Worm (Caenorhabditis elegans) whole organism, late embryonic: Measurements from ENCODE around the gene unc-70.

Experiments
- C38D4.7 ChIP-seq: fragments of 200-800 bp; sonication (Bioruptor generic); optimal IDR thresholded peaks from 2 replicates; lab custom pipeline; 2018; ENCODE audit warnings: mild to moderate bottlenecking, missing genetic modification characterization, moderate library complexity, missing compliant biosample characterization
- T23F11.4 ChIP-seq: fragments of 200-800 bp; sonication (Bioruptor generic); optimal IDR thresholded peaks from 2 replicates; lab custom pipeline; 2018; ENCODE audit warnings: mild to moderate bottlenecking, missing genetic modification characterization, missing compliant biosample characterization
- Y22D7AL.16 ChIP-seq: sonication (generic microtip); optimal IDR thresholded peaks from 2 replicates; lab custom pipeline; 2016; ENCODE audit warnings: missing genetic modification characterization, missing compliant biosample characterization
- ceh-14 ChIP-seq: sonication (generic microtip); optimal IDR thresholded peaks from 2 replicates; lab custom pipeline; 2016; ENCODE audit warnings: missing genotype, missing genetic modification characterization, missing compliant biosample characterization
- ceh-22 ChIP-seq: sonication (generic microtip); optimal IDR thresholded peaks from 2 replicates; lab custom pipeline; 2017; ENCODE audit warnings: missing biosample characterization, missing genetic modification characterization
- ceh-24 ChIP-seq: sonication (generic microtip); optimal IDR thresholded peaks from 2 replicates; lab custom pipeline; 2016; ENCODE audit warnings: mild to moderate bottlenecking, missing genetic modification characterization, missing compliant biosample characterization
- ceh-30 ChIP-seq: fragments of 150-350 bp; optimal IDR thresholded peaks from 2 replicates; lab custom pipeline; 2014; ENCODE audit warnings: missing biosample characterization, missing genetic modification characterization
- ceh-31 ChIP-seq: sonication (generic microtip); optimal IDR thresholded peaks from 2 replicates; lab custom pipeline; 2016; ENCODE audit warnings: missing genetic modification characterization, missing compliant biosample characterization
- ceh-45 ChIP-seq: fragments of 200-800 bp; sonication (Bioruptor generic); IDR thresholded peaks from 2 replicates; pipeline ENCODE4 v1.3.6; 2022; ENCODE audit warnings: missing genetic modification reagents, missing genetic modification characterization, missing compliant biosample characterization
- ceh-9 ChIP-seq: sonication (generic microtip); optimal IDR thresholded peaks from 2 replicates; lab custom pipeline; 2016; ENCODE audit warnings: mild to moderate bottlenecking, missing genetic modification characterization, inconsistent platforms, missing compliant biosample characterization
- che-1 ChIP-seq: sonication (generic microtip); optimal IDR thresholded peaks from 2 replicates; lab custom pipeline; 2016; ENCODE audit warnings: mild to moderate bottlenecking, missing genetic modification characterization, missing compliant biosample characterization
- dmd-4 ChIP-seq: sonication (generic microtip); optimal IDR thresholded peaks from 2 replicates; lab custom pipeline; 2016; ENCODE audit warnings: borderline replicate concordance, missing genetic modification characterization, missing compliant biosample characterization
- elt-2 ChIP-seq: sonication (generic microtip); optimal IDR thresholded peaks from 2 replicates; lab custom pipeline; 2016; ENCODE audit warnings: missing genetic modification reagents, missing genetic modification characterization, missing compliant biosample characterization
- elt-4 ChIP-seq: sonication (generic microtip); optimal IDR thresholded peaks from 2 replicates; lab custom pipeline; 2016; ENCODE audit warnings: missing genetic modification characterization, missing compliant biosample characterization
- ets-4 ChIP-seq: sonication (generic microtip); optimal IDR thresholded peaks from 2 replicates; lab custom pipeline; 2016; ENCODE audit warnings: missing genetic modification characterization, missing compliant biosample characterization
- eyg-1 ChIP-seq: sonication (generic microtip); optimal IDR thresholded peaks from 2 replicates; lab custom pipeline; 2016; ENCODE audit warnings: missing genotype, missing genetic modification characterization, missing compliant biosample characterization
- fkh-6 ChIP-seq: sonication (generic microtip); optimal IDR thresholded peaks from 2 replicates; lab custom pipeline; 2016; ENCODE audit warnings: missing genetic modification characterization, missing compliant biosample characterization
- hlh-13 ChIP-seq: fragments of 200-800 bp; sonication (Bioruptor generic); optimal IDR thresholded peaks from 2 replicates; lab custom pipeline; 2018; ENCODE audit warnings: mild to moderate bottlenecking, missing genetic modification characterization, missing compliant biosample characterization
- hlh-30 ChIP-seq: sonication (generic microtip); optimal IDR thresholded peaks from 2 replicates; lab custom pipeline; 2017; ENCODE audit warnings: antibody characterized with exemption, missing genetic modification characterization, missing compliant biosample characterization; ENCODE audit not compliant: insufficient read depth
- hlh-8 ChIP-seq: sonication (generic microtip); optimal IDR thresholded peaks from 2 replicates; lab custom pipeline; 2016; ENCODE audit warnings: missing genotype, missing genetic modification characterization, missing compliant biosample characterization
- lim-6 ChIP-seq: sonication (generic microtip); optimal IDR thresholded peaks from 2 replicates; lab custom pipeline; 2016; ENCODE audit warnings: missing genetic modification characterization, missing compliant biosample characterization
- nhr-11 ChIP-seq: fragments of 150-350 bp; optimal IDR thresholded peaks from 2 replicates; lab custom pipeline; 2014; ENCODE audit warnings: missing biosample characterization, missing genetic modification characterization
- nhr-232 ChIP-seq: sonication (generic microtip); optimal IDR thresholded peaks from 2 replicates; lab custom pipeline; 2016; ENCODE audit warnings: missing genetic modification characterization, missing compliant biosample characterization
- odd-2 ChIP-seq: sonication (generic microtip); optimal IDR thresholded peaks from 2 replicates; lab custom pipeline; 2017; ENCODE audit warnings: antibody characterized with exemption, mild to moderate bottlenecking, missing genetic modification characterization, missing compliant biosample characterization
- pag-3 ChIP-seq: sonication (generic microtip); optimal IDR thresholded peaks from 2 replicates; lab custom pipeline; 2016; ENCODE audit warnings: missing compliant biosample characterization, missing genetic modification characterization, borderline replicate concordance
- pax-1 ChIP-seq: fragments of 150-350 bp; optimal IDR thresholded peaks from 2 replicates; lab custom pipeline; 2014; ENCODE audit warnings: missing biosample characterization, missing genetic modification characterization
- pha-2 ChIP-seq: sonication (generic microtip); optimal IDR thresholded peaks from 2 replicates; lab custom pipeline; 2017; ENCODE audit warnings: mild to moderate bottlenecking, missing genetic modification characterization, missing compliant biosample characterization
- pha-4 ChIP-seq: fragments of 150-350 bp; optimal IDR thresholded peaks from 2 replicates; lab custom pipeline; 2018; ENCODE audit warnings: missing biosample characterization, missing genetic modification reagents, missing genetic modification characterization
- pros-1 ChIP-seq: fragments of 150-350 bp; optimal IDR thresholded peaks from 2 replicates; lab custom pipeline; 2014; ENCODE audit warnings: missing biosample characterization, missing genetic modification reagents, missing genetic modification characterization
- rnt-1 ChIP-seq: sonication (generic microtip); optimal IDR thresholded peaks from 2 replicates; lab custom pipeline; 2016; ENCODE audit warnings: missing genetic modification characterization, missing compliant biosample characterization
- sdc-2 ChIP-seq: sonication (generic microtip); optimal IDR thresholded peaks from 2 replicates; lab custom pipeline; 2016; ENCODE audit warnings: missing genotype, missing genetic modification characterization, missing compliant biosample characterization
- sox-2 ChIP-seq: fragments of 200-800 bp; sonication (Bioruptor generic); IDR thresholded peaks from 2 replicates; pipeline ENCODE4 v1.3.6; 2022; ENCODE audit warnings: missing genetic modification reagents, missing genetic modification characterization, missing compliant biosample characterization
- sox-4 ChIP-seq: sonication (generic microtip); optimal IDR thresholded peaks from 2 replicates; lab custom pipeline; 2017; ENCODE audit warnings: mild to moderate bottlenecking, missing genetic modification characterization, inconsistent platforms, missing compliant biosample characterization
- tbx-2 ChIP-seq: sonication (generic microtip); optimal IDR thresholded peaks from 2 replicates; lab custom pipeline; 2016; ENCODE audit warnings: missing genetic modification characterization, missing compliant biosample characterization
- unc-3 ChIP-seq, 2 experiments: fragments of 200-800 bp in 1 of 2; sonication (Bioruptor generic) in 1 of 2; sonication (generic microtip) in 1 of 2; conservative IDR thresholded peaks in 1 of 2; optimal IDR thresholded peaks in 1 of 2; 2 replicates each; pipeline versions ENCODE4 v1.3.6 to Lab custom; 2016 to 2022; ENCODE audit warnings: missing compliant biosample characterization in 2 of 2, missing genetic modification characterization in 2 of 2, missing genetic modification reagents in 1 of 2
- unc-55 ChIP-seq: sonication (generic microtip); optimal IDR thresholded peaks from 2 replicates; lab custom pipeline; 2017; ENCODE audit warnings: missing biosample characterization, missing genetic modification reagents, missing genetic modification characterization
- unc-86 ChIP-seq: sonication (generic microtip); optimal IDR thresholded peaks from 2 replicates; lab custom pipeline; 2016; ENCODE audit warnings: missing genetic modification characterization, missing compliant biosample characterization
- zip-5 ChIP-seq: sonication (generic microtip); optimal IDR thresholded peaks from 2 replicates; lab custom pipeline; 2016; ENCODE audit warnings: missing genetic modification characterization, missing compliant biosample characterization
- ztf-16 ChIP-seq: sonication (generic microtip); optimal IDR thresholded peaks from 2 replicates; lab custom pipeline; 2017; ENCODE audit warnings: missing genetic modification characterization, missing compliant biosample characterization

Gene unc-70

ce11 chrV:6901943-6902549 is 20.9 kb downstream of the unc-70 start:
- no peak for TF ChIP-seq sox-2 (GFP tag; lab: Robert Waterston, UW)
- TF ChIP-seq nhr-232 (tag; lab: Kevin White, UChicago): no peak
- TF ChIP-seq T23F11.4 (GFP tag; lab: Kevin White, UChicago): no peak
- no peak for TF ChIP-seq pha-4
- TF ChIP-seq ets-4 (tag; lab: Kevin White, UChicago): no peak
- TF ChIP-seq rnt-1: no peak
- no peak for TF ChIP-seq hlh-13 (GFP tag; lab: Kevin White, UChicago)
- no peak for TF ChIP-seq lim-6 (tag; lab: Kevin White, UChicago)
- TF ChIP-seq unc-55: no peak
- no peak for TF ChIP-seq tbx-2
- TF ChIP-seq che-1 (tag; lab: Kevin White, UChicago): no peak
- no peak for TF ChIP-seq eyg-1 (tag; lab: Kevin White, UChicago)
- TF ChIP-seq ceh-9 (tag; lab: Kevin White, UChicago): no peak
- no peak for TF ChIP-seq zip-5 (tag; lab: Kevin White, UChicago)
- no peak for TF ChIP-seq dmd-4 (tag; lab: Kevin White, UChicago)

DNA sequence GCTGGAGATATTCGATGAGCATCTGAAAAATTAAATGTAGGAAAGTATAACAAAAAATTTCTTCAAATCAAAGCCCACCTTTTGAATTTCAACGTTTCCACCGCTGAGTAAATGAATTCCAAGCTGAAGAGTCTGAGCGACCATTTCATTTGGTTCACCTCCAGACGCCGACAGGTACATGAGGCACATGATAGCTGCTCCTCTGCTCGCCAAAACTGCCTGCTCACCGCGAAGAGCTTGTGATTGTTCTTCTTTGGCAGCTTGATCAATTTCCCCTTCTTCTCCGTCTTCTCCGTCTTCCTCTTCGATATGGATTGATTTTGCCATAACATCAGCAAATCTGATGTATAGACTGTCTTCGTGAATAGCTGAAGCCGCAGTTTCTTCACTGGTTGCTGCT is 25.3 kb downstream of the unc-70 start:
- no peak for TF ChIP-seq ceh-30

DNA sequence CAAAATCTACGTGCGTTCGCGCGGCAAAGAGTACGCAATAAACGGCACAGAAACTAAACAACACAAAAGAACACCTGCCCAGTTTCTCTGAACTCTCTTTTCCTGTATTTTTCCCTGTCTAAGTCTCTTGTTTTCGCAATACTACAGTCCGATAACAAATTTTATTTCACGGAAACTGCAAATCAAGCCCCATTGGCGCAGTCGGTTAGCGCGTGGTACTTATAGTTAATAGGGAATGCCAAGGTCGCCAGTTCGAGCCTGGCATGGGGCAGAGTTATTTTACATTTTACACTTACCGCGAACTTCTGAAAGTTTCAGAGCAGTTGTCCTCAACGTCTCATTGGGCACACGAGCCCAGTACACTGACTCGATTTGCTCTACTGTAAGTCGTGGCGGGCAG is 36.1 kb downstream of the unc-70 start:
- TF ChIP-seq zip-5 (tag; lab: Kevin White, UChicago): no peak
- TF ChIP-seq ceh-30: no peak
- no peak for TF ChIP-seq pax-1 (tag; lab: Kevin White, UChicago)
- no peak for TF ChIP-seq odd-2 (tag; lab: Kevin White, UChicago)
- no peak for TF ChIP-seq unc-86
- TF ChIP-seq hlh-13 (GFP tag; lab: Kevin White, UChicago): no peak
- TF ChIP-seq elt-2 (tag; lab: Kevin White, UChicago): no peak
- no peak for TF ChIP-seq ceh-22 (tag; lab: Kevin White, UChicago)
- no peak for TF ChIP-seq elt-4
- no peak for TF ChIP-seq unc-3 (GFP tag; conservative IDR thresholded peaks at IDR 0.05; lab: Robert Waterston, UW)
- TF ChIP-seq unc-3 (tag; optimal IDR thresholded peaks at IDR 0.05; lab: Kevin White, UChicago): no peak
- no peak for TF ChIP-seq sdc-2
- TF ChIP-seq fkh-6 (tag; lab: Kevin White, UChicago): no peak
- TF ChIP-seq pag-3 (tag; lab: Kevin White, UChicago): no peak
- TF ChIP-seq pha-4: no peak
- TF ChIP-seq ceh-9 (tag; lab: Kevin White, UChicago): no peak
- TF ChIP-seq hlh-30 (tag; lab: Kevin White, UChicago): no peak

- TF ChIP-seq Y22D7AL.16 (tag; lab: Kevin White, UChicago): no peak
- TF ChIP-seq elt-2 (tag; lab: Kevin White, UChicago): no peak
- TF ChIP-seq ztf-16 (tag; lab: Kevin White, UChicago): no peak
- no peak for TF ChIP-seq hlh-8
Observed at ce11 chrV:6919251-6919650, 38.1 kb downstream of the unc-70 start.

DNA sequence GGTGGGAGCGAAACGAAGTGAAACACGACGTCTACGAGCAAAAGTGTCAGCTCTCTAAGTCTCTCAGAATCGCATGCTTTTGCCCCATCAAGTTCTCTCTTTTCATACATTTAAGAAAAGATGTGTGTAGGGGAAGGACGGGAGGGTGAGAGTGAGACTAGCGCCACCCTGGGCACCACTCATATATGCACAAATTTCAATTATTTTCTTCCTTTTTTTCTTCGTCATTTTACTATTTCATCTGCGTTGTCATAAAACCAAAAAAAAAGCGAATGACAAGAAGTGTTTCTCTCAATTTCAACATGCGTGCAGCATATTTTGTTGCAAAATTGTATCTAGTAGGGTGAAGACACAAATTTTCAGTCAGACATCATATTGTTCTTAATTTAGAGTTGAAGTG is 45.5 kb downstream of the unc-70 start:
- no peak for TF ChIP-seq ceh-14 (tag; lab: Kevin White, UChicago)
- no peak for TF ChIP-seq pros-1 (tag; lab: Kevin White, UChicago)
- no peak for TF ChIP-seq ceh-31 (tag; lab: Kevin White, UChicago)
- no peak for TF ChIP-seq rnt-1
- TF ChIP-seq pha-2 (tag; lab: Kevin White, UChicago): no peak
- no peak for TF ChIP-seq ceh-45 (GFP tag; lab: Robert Waterston, UW)
- TF ChIP-seq ceh-9 (tag; lab: Kevin White, UChicago): no peak
- no peak for TF ChIP-seq tbx-2
- no peak for TF ChIP-seq nhr-11 (tag; lab: Kevin White, UChicago)
- no peak for TF ChIP-seq unc-86
- no peak for TF ChIP-seq C38D4.7
- TF ChIP-seq ceh-24 (tag; lab: Kevin White, UChicago): no peak
- no peak for TF ChIP-seq sox-4 (tag; lab: Kevin White, UChicago)
